Worm (Caenorhabditis elegans): Measurements from ENCODE around the gene bus-8A.

Gene bus-8A

DNA sequence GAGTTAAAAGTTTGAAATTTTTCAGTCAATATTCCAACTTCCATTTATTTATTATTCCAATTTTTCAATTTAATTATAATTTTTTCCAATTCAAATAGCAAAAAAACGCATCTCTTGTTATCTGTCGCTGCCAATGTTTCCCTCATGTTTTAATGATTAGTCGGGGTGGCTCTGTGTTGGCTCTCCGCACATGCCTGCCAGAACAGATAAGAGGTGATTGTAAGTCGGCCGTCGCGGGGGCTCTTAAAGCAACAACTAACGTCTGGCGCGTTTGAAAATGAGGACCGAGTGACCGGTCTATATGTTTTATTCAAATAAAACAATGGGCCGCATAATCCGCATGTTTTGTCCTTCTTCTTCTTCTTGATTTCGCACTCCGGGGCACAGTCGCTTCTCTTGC, 16.4 kb upstream of the bus-8A start:
- TF ChIP-seq elt-3 (tag; optimal IDR thresholded peaks at IDR 0.05) (no peak), C34F6.9 (tag; optimal IDR thresholded peaks at IDR 0.05) (no peak), nhr-12 (tag; optimal IDR thresholded peaks at IDR 0.05) (no peak), snpc-4 (tag; optimal IDR thresholded peaks at IDR 0.05) (no peak), dmd-4 (tag; optimal IDR thresholded peaks at IDR 0.05) (no peak), gmeb-1 (tag; optimal IDR thresholded peaks at IDR 0.05) (peak; percentile 22), ceh-16 (tag; optimal IDR thresholded peaks at IDR 0.05) (no peak), fos-1 (tag; optimal IDR thresholded peaks at IDR 0.05) (peak; percentile 74), lin-13 (GFP tag; optimal IDR thresholded peaks at IDR 0.05) (no peak)

DNA sequence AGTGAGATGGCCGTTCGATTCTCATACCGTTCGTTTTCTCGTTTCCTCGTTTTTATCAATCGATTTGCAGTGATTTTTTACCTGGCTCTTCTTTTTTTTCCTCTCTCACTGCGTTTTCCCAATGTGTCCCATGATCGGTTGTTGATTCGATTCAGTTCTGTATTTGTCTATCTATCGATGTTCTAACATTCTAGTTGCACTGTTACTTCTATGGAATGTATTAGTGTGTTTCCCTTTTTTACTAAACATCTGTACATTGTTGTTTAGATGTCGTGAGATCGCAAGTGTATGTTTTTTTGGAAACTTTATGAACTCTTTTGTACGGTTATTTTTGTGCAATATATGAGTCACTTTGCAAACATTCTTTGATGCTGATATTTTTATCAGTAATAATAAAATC, 15.1 kb upstream of the bus-8A start:
- TF ChIP-seq nhr-129 (tag; optimal IDR thresholded peaks at IDR 0.05) (peak; percentile 12), lin-11 (tag; optimal IDR thresholded peaks at IDR 0.05) (no peak)

DNA sequence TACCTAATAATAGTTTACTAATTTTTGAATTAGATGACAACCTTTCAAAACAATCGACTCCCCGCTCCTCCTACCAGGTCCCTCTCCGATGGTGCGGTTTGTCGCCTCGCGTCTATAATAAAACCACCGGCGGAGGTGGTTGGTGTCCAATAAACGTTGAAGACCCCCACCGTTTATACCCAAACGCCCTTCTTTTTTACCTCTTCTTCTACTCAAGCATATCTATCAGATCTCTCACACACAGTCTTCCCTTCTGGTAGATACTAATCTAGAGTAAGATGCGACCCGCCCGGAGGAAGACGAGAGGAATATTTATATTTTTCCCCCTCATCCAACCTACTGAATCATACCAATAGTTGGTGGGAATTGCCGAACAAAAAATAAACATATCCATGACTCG, 13.8 kb upstream of the bus-8A start:
- TF ChIP-seq elt-3 (tag; optimal IDR thresholded peaks at IDR 0.05), result no peak
- no peak for TF ChIP-seq nhr-6 (tag; optimal IDR thresholded peaks at IDR 0.05)
- no peak for TF ChIP-seq nhr-12 (tag; optimal IDR thresholded peaks at IDR 0.05)
- no peak for TF ChIP-seq lin-39 (tag; optimal IDR thresholded peaks at IDR 0.05)
- TF ChIP-seq elt-1 (tag; optimal IDR thresholded peaks at IDR 0.05), result peak; percentile 27
- no peak for TF ChIP-seq nhr-11 (tag; optimal IDR thresholded peaks at IDR 0.05)
- no peak for TF ChIP-seq mdl-1 (tag; optimal IDR thresholded peaks at IDR 0.05)
- TF ChIP-seq R02D3.7 (tag; optimal IDR thresholded peaks at IDR 0.05), result no peak
- TF ChIP-seq sma-9 (GFP tag; optimal IDR thresholded peaks at IDR 0.05), result peak; percentile 4
- no peak for TF ChIP-seq sma-9 (tag; optimal IDR thresholded peaks at IDR 0.05)
- no peak for TF ChIP-seq nhr-77 (tag; optimal IDR thresholded peaks at IDR 0.05)
- peak; percentile 69 for TF ChIP-seq ceh-16 (tag; optimal IDR thresholded peaks at IDR 0.05)
- TF ChIP-seq ZK546.5 (tag; optimal IDR thresholded peaks at IDR 0.05), result no peak

DNA sequence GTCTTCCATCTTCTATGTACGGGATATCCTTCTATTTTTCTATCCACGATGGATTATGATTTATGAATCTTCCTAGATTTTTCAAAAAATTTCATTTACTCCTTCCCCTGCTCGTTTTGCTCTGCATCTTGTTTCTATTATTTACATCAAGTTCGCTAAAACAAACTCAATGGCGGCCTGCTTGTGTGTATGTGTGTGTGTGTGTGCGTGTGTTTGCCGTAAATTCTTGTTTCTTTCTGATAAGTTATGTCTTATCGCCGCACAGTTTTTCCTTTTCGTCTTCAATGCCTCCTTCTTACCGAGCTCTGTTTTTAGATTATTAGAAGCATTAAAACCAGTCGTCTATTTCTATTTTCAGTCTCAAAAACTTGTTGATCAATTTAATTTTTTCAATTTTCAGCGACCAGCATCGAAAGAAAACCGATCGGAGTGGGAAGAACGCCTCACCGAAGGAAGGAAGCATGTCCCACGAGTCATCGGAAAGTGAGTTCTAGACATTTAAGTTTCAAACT, 13.4 kb upstream of the bus-8A start, which contains the start of gene dlg-1:
Gene dlg-1, plus strand, starts transcription at position 401 of the 512 bp plus-strand sequence.
- TF ChIP-seq aly-2 (tag; optimal IDR thresholded peaks at IDR 0.05) (no peak), fos-1 (tag; optimal IDR thresholded peaks at IDR 0.05) (peak; percentile 50), gmeb-1 (tag; optimal IDR thresholded peaks at IDR 0.05) (peak; percentile 4)

DNA sequence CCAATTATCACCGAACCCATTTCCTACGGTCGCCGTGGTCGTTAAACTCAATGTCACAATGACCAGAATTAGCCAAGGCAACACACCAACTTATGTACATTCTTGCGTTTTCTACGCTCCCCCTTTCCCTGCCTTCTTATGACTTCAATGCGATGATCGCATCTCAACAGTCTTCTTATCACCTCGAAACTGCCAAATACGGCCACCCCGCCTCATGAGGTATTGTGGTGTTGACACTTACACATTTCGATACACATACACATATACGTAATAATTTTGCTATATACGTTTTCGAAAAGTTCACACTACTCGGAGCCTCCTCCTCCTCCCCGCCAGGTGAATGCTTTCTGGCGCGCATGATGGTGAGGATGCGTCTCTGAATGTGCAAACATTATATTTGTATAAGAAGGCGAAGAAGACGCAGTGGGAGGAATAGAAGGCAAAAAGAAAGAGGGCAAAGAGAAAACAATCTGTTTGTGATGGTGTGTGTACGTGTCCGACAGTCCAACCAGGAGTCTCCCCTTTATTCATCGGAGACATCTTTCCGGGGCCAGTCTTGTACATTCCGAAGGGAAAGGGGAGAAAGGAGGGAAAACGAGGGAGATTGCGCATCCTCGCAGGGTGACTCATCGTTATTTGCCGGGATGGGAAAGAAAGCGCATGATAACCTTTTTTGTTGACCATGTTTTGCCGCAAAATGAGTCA, 12.7 kb upstream of the bus-8A start:
- TF ChIP-seq fos-1 (tag; optimal IDR thresholded peaks at IDR 0.05), result peak; percentile 74
- TF ChIP-seq nhr-25 (tag; optimal IDR thresholded peaks at IDR 0.05), result no peak
- TF ChIP-seq sma-9 (GFP tag; optimal IDR thresholded peaks at IDR 0.05), result peak; percentile 24
- no peak for TF ChIP-seq sma-9 (tag; optimal IDR thresholded peaks at IDR 0.05)
- peak; percentile 2 for TF ChIP-seq C34F6.9 (tag; optimal IDR thresholded peaks at IDR 0.05)
- no peak for TF ChIP-seq dmd-4 (tag; optimal IDR thresholded peaks at IDR 0.05)
- TF ChIP-seq unc-39 (tag; optimal IDR thresholded peaks at IDR 0.05), result no peak
- peak; percentile 35 for TF ChIP-seq peb-1 (tag; optimal IDR thresholded peaks at IDR 0.05)
- TF ChIP-seq nhr-129 (tag; optimal IDR thresholded peaks at IDR 0.05), result peak; percentile 44
- peak; percentile 29 for TF ChIP-seq sma-3 (GFP tag; optimal IDR thresholded peaks at IDR 0.05)
- TF ChIP-seq nhr-77 (tag; optimal IDR thresholded peaks at IDR 0.05), result no peak
- TF ChIP-seq Y55F3AM.14 (GFP tag; optimal IDR thresholded peaks at IDR 0.05), result no peak
- TF ChIP-seq ztf-1 (GFP tag; conservative IDR thresholded peaks at IDR 0.05), result no peak
- TF ChIP-seq F13H6.1 (tag; optimal IDR thresholded peaks at IDR 0.05), result peak; percentile 63
- peak; percentile 46 for TF ChIP-seq crh-2 (tag; optimal IDR thresholded peaks at IDR 0.05)
- no peak for TF ChIP-seq ZK546.5 (tag; optimal IDR thresholded peaks at IDR 0.05)

DNA sequence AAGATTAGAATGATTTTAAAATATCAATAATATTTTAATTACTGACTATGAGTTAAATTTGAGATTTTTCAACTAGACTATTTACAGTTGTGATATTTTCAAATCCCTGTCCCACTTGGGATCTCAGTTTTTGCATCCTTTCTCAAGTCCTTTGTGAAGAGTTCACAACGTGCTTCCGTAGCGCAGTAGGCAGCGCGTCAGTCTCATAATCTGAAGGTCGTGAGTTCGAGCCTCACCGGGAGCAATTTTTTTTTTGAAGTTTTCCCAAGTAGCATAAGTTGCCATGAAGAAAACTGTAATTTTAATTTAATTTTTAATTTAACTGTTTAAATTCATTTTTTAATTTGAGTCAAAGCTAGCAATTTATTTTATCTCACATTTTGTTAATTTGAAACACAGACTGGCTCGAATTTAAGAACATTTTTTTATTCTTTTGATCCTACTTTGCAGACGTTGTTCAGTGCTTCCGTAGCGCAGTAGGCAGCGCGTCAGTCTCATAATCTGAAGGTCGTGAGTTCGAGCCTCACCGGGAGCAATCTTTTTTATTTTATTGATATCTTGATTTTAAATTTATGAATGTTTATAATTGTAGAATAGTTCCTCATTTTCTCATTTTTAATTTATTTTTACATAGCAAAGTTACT, 7.3 kb upstream of the bus-8A start:
- TF ChIP-seq nhr-21 (tag; optimal IDR thresholded peaks at IDR 0.05) (peak; percentile 16), C34F6.9 (tag; optimal IDR thresholded peaks at IDR 0.05) (peak; percentile 18), lsy-2 (tag; optimal IDR thresholded peaks at IDR 0.05) (peak; percentile 2 to 25), nhr-12 (tag; optimal IDR thresholded peaks at IDR 0.05) (no peak)
